Worm (Caenorhabditis elegans): Measurements from ENCODE around the gene stg-2.
A peak's percentile ranks its signal among the peaks of the same experiment; 100 is the strongest.

The stg-2 gene

ce11 chrX:8676088-8676779 is 32.5 kb upstream of the stg-2 start (continued):
- TF ChIP-seq nhr-6 (tag; optimal IDR thresholded peaks at IDR 0.05) (no peak), nhr-76 (tag; optimal IDR thresholded peaks at IDR 0.05) (no peak), F37D6.2 (tag; optimal IDR thresholded peaks at IDR 0.05) (no peak), daf-16 (GFP tag; optimal IDR thresholded peaks at IDR 0.05) (peak in 1 of 2 experiments; percentile 3), daf-16 (tag; optimal IDR thresholded peaks at IDR 0.05) (peak; percentile 69), mep-1 (tag; optimal IDR thresholded peaks at IDR 0.05) (peak; percentile 54), cey-2 (tag; optimal IDR thresholded peaks at IDR 0.05; ENCODE audit: borderline replicate concordance, insufficient read depth) (no peak), nhr-28 (tag; optimal IDR thresholded peaks at IDR 0.05) (peak; percentile 81), nhr-237 (tag; optimal IDR thresholded peaks at IDR 0.05) (no peak), aha-1 (tag) (peak; percentile 90), vab-7 (GFP tag; IDR thresholded peaks at IDR 0.05) (no peak), nhr-11 (tag; optimal IDR thresholded peaks at IDR 0.05) (no peak), nhr-41 (GFP tag; IDR thresholded peaks at IDR 0.05) (no peak), zfp-3 (GFP tag; conservative IDR thresholded peaks at IDR 0.05) (no peak), F26F4.8 (GFP tag; conservative IDR thresholded peaks at IDR 0.05) (no peak), lin-13 (GFP tag; optimal IDR thresholded peaks at IDR 0.05) (no peak), mxl-3 (GFP tag; optimal IDR thresholded peaks at IDR 0.05) (peak; percentile 23), pqm-1 (tag; optimal IDR thresholded peaks at IDR 0.05) (peak; percentile 63), lsy-2 (tag; optimal IDR thresholded peaks at IDR 0.05) (no peak), hlh-11 (tag; optimal IDR thresholded peaks at IDR 0.05) (peak; percentile 81), hmg-1.1 (GFP tag; IDR thresholded peaks at IDR 0.05) (no peak), attf-4 (tag; optimal IDR thresholded peaks at IDR 0.05) (no peak), tag-97 (GFP tag; IDR thresholded peaks at IDR 0.05) (no peak), daf-8 (GFP tag; IDR thresholded peaks at IDR 0.05) (no peak), dmd-6 (GFP tag; IDR thresholded peaks at IDR 0.05) (peak; percentile 95), spr-1 (tag; optimal IDR thresholded peaks at IDR 0.05) (no peak), hlh-30 (tag; optimal IDR thresholded peaks at IDR 0.05; ENCODE audit: insufficient read depth) (peak; percentile 93), ztf-7 (tag; optimal IDR thresholded peaks at IDR 0.05) (no peak), Y75B8A.6 (GFP tag; IDR thresholded peaks at IDR 0.05) (no peak), spr-3 (GFP tag; optimal IDR thresholded peaks at IDR 0.05) (no peak), ces-1 (GFP tag; optimal IDR thresholded peaks at IDR 0.05) (no peak), zip-2 (tag; optimal IDR thresholded peaks at IDR 0.05) (no peak), nhr-25 (tag; optimal IDR thresholded peaks at IDR 0.05; ENCODE audit: borderline replicate concordance, insufficient read depth) (peak; percentile 25), Y48G9A.11 (GFP tag; IDR thresholded peaks at IDR 0.05) (no peak), jun-1 (tag; optimal IDR thresholded peaks at IDR 0.05) (no peak), nhr-48 (tag; optimal IDR thresholded peaks at IDR 0.05) (peak; percentile 86), T20F7.1 (GFP tag; optimal IDR thresholded peaks at IDR 0.05) (no peak), dve-1 (tag; optimal IDR thresholded peaks at IDR 0.05; ENCODE audit: insufficient read depth) (peak; percentile 64)

- TF ChIP-seq sdz-12 (GFP tag; optimal IDR thresholded peaks at IDR 0.05) (no peak), unc-62 (GFP tag; optimal IDR thresholded peaks at IDR 0.05 in 1 of 2) (peak in 1 of 2 experiments; percentile 93), unc-62 (tag; optimal IDR thresholded peaks at IDR 0.05) (no peak)
Observed at ce11 chrX:8675151-8675550, 31.4 kb upstream of the stg-2 start.

Measured in whole organism, L4 larva.